Worm (Caenorhabditis elegans): ENCODE measurements around the gene Y57G11C.33.

The Y57G11C.33 gene

DNA sequence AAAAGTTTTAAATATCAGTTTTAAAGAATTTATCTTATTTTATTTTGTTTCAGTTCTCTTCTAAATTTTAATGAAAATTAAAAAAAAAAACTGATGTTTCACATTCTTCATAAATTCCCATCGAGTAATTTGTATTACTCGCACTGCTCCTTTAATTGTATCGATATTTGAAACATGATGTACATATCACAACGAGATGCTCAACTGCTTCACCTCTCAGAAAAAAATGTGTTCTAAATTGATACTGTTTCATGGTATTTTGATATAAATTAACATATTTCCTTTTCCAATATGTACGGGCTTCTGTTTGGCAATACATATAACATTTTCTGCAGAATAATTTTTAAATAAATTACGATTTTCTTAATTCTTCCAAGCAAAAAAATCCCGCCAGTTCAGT lies 30.8 kb downstream of the Y57G11C.33 start:
- no peak for TF ChIP-seq lsy-12 (tag; optimal IDR thresholded peaks at IDR 0.05)
- TF ChIP-seq daf-12 (tag; optimal IDR thresholded peaks at IDR 0.05): no peak
- TF ChIP-seq eor-1 (tag; optimal IDR thresholded peaks at IDR 0.05): no peak
- no peak for TF ChIP-seq ceh-9 (tag; optimal IDR thresholded peaks at IDR 0.05)
- no peak for TF ChIP-seq nhr-67 (tag; optimal IDR thresholded peaks at IDR 0.05)
- TF ChIP-seq snpc-4 (tag; optimal IDR thresholded peaks at IDR 0.05): no peak
- TF ChIP-seq tbx-2 (tag; optimal IDR thresholded peaks at IDR 0.05): no peak
- no peak for TF ChIP-seq ztf-11 (tag; optimal IDR thresholded peaks at IDR 0.05)
- no peak for TF ChIP-seq jun-1 (tag; optimal IDR thresholded peaks at IDR 0.05)
- no peak for TF ChIP-seq egl-5 (tag; optimal IDR thresholded peaks at IDR 0.05)
- no peak for TF ChIP-seq unc-62 (GFP tag; optimal IDR thresholded peaks at IDR 0.05)
- TF ChIP-seq mml-1 (tag; optimal IDR thresholded peaks at IDR 0.05): no peak
- TF ChIP-seq hmg-11 (tag; optimal IDR thresholded peaks at IDR 0.05): no peak
- no peak for TF ChIP-seq unc-39 (tag; optimal IDR thresholded peaks at IDR 0.05)

DNA sequence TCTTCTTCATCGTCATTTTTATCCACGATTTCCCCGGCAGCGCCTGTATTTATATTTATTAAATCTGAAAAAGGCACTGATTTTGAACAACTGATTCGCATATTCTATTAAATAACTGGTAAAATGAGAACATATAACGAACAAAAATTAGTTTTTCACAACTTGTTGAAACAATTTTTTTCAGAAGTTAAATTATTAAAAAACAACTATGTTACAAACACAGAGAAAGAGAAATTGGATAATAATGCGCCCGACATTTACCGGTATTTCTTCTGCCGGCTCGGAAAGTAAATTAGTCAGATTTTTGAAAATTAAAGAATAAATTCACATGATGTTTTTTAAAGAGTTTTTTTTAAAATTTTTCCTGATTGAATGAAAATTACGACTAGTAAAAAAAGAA lies 43.0 kb downstream of the Y57G11C.33 start, which contains the start of gene haf-8:
TSS of gene haf-8 (minus strand) at position 101 of the 400 bp plus-strand sequence.
- TF ChIP-seq skn-1 (tag; optimal IDR thresholded peaks at IDR 0.05): no peak
- no peak for TF ChIP-seq nhr-23 (tag; optimal IDR thresholded peaks at IDR 0.05)
- no peak for TF ChIP-seq unc-39 (tag; optimal IDR thresholded peaks at IDR 0.05)
- no peak for TF ChIP-seq aly-2 (tag; optimal IDR thresholded peaks at IDR 0.05)
- TF ChIP-seq tbx-2 (tag; optimal IDR thresholded peaks at IDR 0.05): no peak
- no peak for TF ChIP-seq ceh-82 (tag; optimal IDR thresholded peaks at IDR 0.05)
- TF ChIP-seq nhr-12 (tag; optimal IDR thresholded peaks at IDR 0.05): no peak
- TF ChIP-seq ama-1 (optimal IDR thresholded peaks at IDR 0.05): no peak
- TF ChIP-seq elt-1 (tag; optimal IDR thresholded peaks at IDR 0.05): no peak
- no peak for TF ChIP-seq mdl-1 (tag; optimal IDR thresholded peaks at IDR 0.05)

DNA sequence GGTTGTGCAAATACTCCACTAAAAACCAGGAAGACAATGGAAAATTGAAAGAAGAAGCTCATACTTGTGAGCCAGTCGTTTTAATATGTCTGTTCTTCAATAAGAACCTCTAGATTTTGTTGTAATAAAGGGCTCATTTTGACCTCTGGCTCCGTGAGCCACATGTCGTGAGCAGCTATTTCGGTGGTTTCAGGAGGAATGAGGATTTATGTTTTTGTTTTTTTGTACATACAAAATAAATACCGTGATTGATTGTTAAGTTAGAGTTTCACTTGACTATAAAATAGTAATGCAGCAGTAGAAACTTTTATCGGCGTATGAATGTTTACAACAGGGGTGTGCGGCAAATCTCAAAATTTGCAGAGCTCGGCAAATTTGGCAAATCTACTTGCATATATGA lies 47.3 kb downstream of the Y57G11C.33 start, which contains the start of gene Y57G11C.40:
TSS of gene Y57G11C.40 (minus strand) at position 101 of the 400 bp plus-strand sequence.
- TF ChIP-seq ztf-11 (tag; optimal IDR thresholded peaks at IDR 0.05) (no peak), sea-2 (GFP tag; optimal IDR thresholded peaks at IDR 0.05) (no peak)

- TF ChIP-seq R02D3.7 (tag; optimal IDR thresholded peaks at IDR 0.05) (no peak), jun-1 (tag; optimal IDR thresholded peaks at IDR 0.05) (no peak), ceh-82 (tag; optimal IDR thresholded peaks at IDR 0.05) (no peak), ZK546.5 (tag; optimal IDR thresholded peaks at IDR 0.05) (no peak), ama-1 (optimal IDR thresholded peaks at IDR 0.05) (no peak), snpc-4 (tag; optimal IDR thresholded peaks at IDR 0.05) (no peak), unc-62 (GFP tag; optimal IDR thresholded peaks at IDR 0.05) (no peak), sea-2 (GFP tag; optimal IDR thresholded peaks at IDR 0.05) (no peak), eor-1 (tag; optimal IDR thresholded peaks at IDR 0.05) (no peak), hmg-11 (tag; optimal IDR thresholded peaks at IDR 0.05) (no peak), nhr-77 (tag; optimal IDR thresholded peaks at IDR 0.05) (no peak), fkh-10 (GFP tag; optimal IDR thresholded peaks at IDR 0.05) (no peak), mml-1 (tag; optimal IDR thresholded peaks at IDR 0.05) (no peak), egl-5 (tag; optimal IDR thresholded peaks at IDR 0.05) (no peak), nhr-67 (tag; optimal IDR thresholded peaks at IDR 0.05) (no peak), ceh-28 (tag; optimal IDR thresholded peaks at IDR 0.05) (no peak), daf-12 (tag; optimal IDR thresholded peaks at IDR 0.05) (no peak), lsy-12 (tag; optimal IDR thresholded peaks at IDR 0.05) (no peak), nfya-1 (tag; optimal IDR thresholded peaks at IDR 0.05; ENCODE audit: insufficient read depth) (no peak)
Measured at ce11 chrIV:14704952-14705351, 48.1 kb downstream of the Y57G11C.33 start.

DNA sequence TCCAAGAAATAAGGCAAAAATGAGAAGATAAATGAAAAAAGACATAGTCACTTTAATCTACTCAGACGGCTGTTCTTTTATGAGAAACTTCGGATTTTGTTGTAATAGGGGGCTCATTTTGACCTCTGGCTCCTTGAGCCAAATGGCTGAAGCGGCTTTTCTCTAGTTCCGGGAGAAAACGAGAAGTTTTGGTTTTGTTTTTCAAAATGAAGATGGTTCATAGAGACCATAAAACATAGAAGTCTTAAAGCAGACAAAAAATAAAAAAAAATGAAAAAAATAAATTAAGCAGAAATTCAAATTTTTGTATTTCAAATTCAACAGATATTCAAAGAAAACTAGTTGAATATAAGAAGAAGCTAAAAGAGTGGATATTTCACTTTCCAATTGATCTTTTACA lies 49.4 kb downstream of the Y57G11C.33 start, which contains the start of gene Y57G11C.41:
TSS of gene Y57G11C.41 (minus strand) at position 101 of the 400 bp plus-strand sequence.
- TF ChIP-seq lsy-12 (tag; optimal IDR thresholded peaks at IDR 0.05) (no peak), fkh-10 (GFP tag; optimal IDR thresholded peaks at IDR 0.05) (no peak), mdl-1 (tag; optimal IDR thresholded peaks at IDR 0.05) (no peak)

All from whole organism, L3 larva.